Worm (Caenorhabditis elegans) whole organism, L1 larva: ENCODE results near the gene col-119.

Experiments
- F16B12.6 ChIP-seq: fragments of 150-350 bp; optimal IDR thresholded peaks from 2 replicates; lab custom pipeline; 2014; ENCODE audit warnings: missing biosample characterization, missing genetic modification characterization
- Y116A8C.19 ChIP-seq: sonication (generic microtip); optimal IDR thresholded peaks from 2 replicates; lab custom pipeline; 2016; ENCODE audit warnings: missing compliant biosample characterization, missing genetic modification characterization, borderline replicate concordance
- aly-2 ChIP-seq: fragments of 150-350 bp; optimal IDR thresholded peaks from 2 replicates; lab custom pipeline; 2014; ENCODE audit warnings: missing biosample characterization, missing genetic modification characterization
- ceh-8 ChIP-seq: fragments of 200-800 bp; sonication (Bioruptor generic); optimal IDR thresholded peaks from 2 replicates; lab custom pipeline; 2018; ENCODE audit warnings: mild to moderate bottlenecking, missing genetic modification characterization, moderate library complexity, missing compliant biosample characterization
- ceh-90 ChIP-seq: sonication (generic microtip); optimal IDR thresholded peaks from 2 replicates; lab custom pipeline; 2016; ENCODE audit warnings: missing genetic modification characterization, missing compliant biosample characterization
- dpl-1 ChIP-seq, 3 experiments: fragments of 150-350 bp in 2 of 3; sonication (generic microtip) in 1 of 3; optimal IDR thresholded peaks; 2 replicates each; lab custom pipeline; 2014 to 2017; ENCODE audit warnings: missing biosample characterization in 3 of 3, missing genetic modification characterization in 3 of 3, missing genetic modification reagents in 3 of 3
- dsc-1 ChIP-seq: sonication (generic microtip); optimal IDR thresholded peaks from 2 replicates; lab custom pipeline; 2016; ENCODE audit warnings: mild to moderate bottlenecking, missing genetic modification characterization, missing compliant biosample characterization
- efl-1 ChIP-seq, 4 experiments: fragments of 150-350 bp; optimal IDR thresholded peaks in 3 of 4; peaks in 1 of 4; 1 replicate in 1 of 4; 2 replicates in 3 of 4; lab custom pipeline; 2014; ENCODE audit warnings: missing biosample characterization in 2 of 4, missing genetic modification characterization in 2 of 4, missing genetic modification reagents in 2 of 4
- efl-3 ChIP-seq: fragments of 200-800 bp; sonication (Bioruptor generic); optimal IDR thresholded peaks from 2 replicates; lab custom pipeline; 2018; ENCODE audit warnings: mild to moderate bottlenecking, missing genetic modification characterization, missing compliant biosample characterization
- egl-13 ChIP-seq: sonication (generic microtip); optimal IDR thresholded peaks from 2 replicates; lab custom pipeline; 2016; ENCODE audit warnings: missing genotype, missing genetic modification reagents, missing genetic modification characterization, missing compliant biosample characterization
- fkh-10 ChIP-seq: sonication (generic microtip); optimal IDR thresholded peaks from 2 replicates; lab custom pipeline; 2017; ENCODE audit warnings: missing biosample characterization, missing genetic modification reagents, missing genetic modification characterization
- fkh-8 ChIP-seq: sonication (generic microtip); optimal IDR thresholded peaks from 2 replicates; lab custom pipeline; 2016; ENCODE audit warnings: mild to moderate bottlenecking, missing genetic modification characterization, missing compliant biosample characterization
- fos-1 ChIP-seq: fragments of 150-350 bp; optimal IDR thresholded peaks from 2 replicates; lab custom pipeline; 2014; ENCODE audit warnings: missing biosample characterization, missing genetic modification characterization
- hpl-2 ChIP-seq: fragments of 150-350 bp; optimal IDR thresholded peaks from 2 replicates; lab custom pipeline; 2014; ENCODE audit warnings: missing biosample characterization, missing genetic modification reagents, missing genetic modification characterization
- irx-1 ChIP-seq: sonication (generic microtip); optimal IDR thresholded peaks from 2 replicates; lab custom pipeline; 2016; ENCODE audit warnings: missing genetic modification characterization, missing compliant biosample characterization
- isw-1 ChIP-seq: fragments of 200-800 bp; sonication (Bioruptor generic); IDR thresholded peaks from 2 replicates; pipeline ENCODE4 v1.3.6; 2022; ENCODE audit warnings: missing genetic modification characterization, missing compliant biosample characterization
- jun-1 ChIP-seq: fragments of 150-350 bp; optimal IDR thresholded peaks from 2 replicates; lab custom pipeline; 2014; ENCODE audit warnings: missing biosample characterization, missing genetic modification reagents, missing genetic modification characterization
- lin-14 ChIP-seq: fragments of 200-800 bp; sonication (Bioruptor generic); optimal IDR thresholded peaks from 2 replicates; lab custom pipeline; 2018; ENCODE audit warnings: mild to moderate bottlenecking, missing genetic modification characterization, moderate library complexity, missing compliant biosample characterization
- lin-15B ChIP-seq: fragments of 150-350 bp; sonication (generic microtip); optimal IDR thresholded peaks from 3 replicates; lab custom pipeline; 2014; ENCODE audit warnings: missing biosample characterization, missing genetic modification characterization
- lin-35 ChIP-seq, 2 experiments: fragments of 150-350 bp; optimal IDR thresholded peaks; 2 replicates each; lab custom pipeline; 2014; ENCODE audit warnings: missing biosample characterization in 2 of 2, missing genetic modification characterization in 2 of 2, missing genetic modification reagents in 2 of 2
- mef-2 ChIP-seq: fragments of 150-350 bp; optimal IDR thresholded peaks from 2 replicates; lab custom pipeline; 2014; ENCODE audit warnings: missing biosample characterization, missing genetic modification characterization
- mep-1 ChIP-seq: fragments of 150-350 bp; optimal IDR thresholded peaks from 2 replicates; lab custom pipeline; 2014; ENCODE audit warnings: missing biosample characterization, missing genetic modification characterization
- nhr-11 ChIP-seq: fragments of 150-350 bp; optimal IDR thresholded peaks from 2 replicates; lab custom pipeline; 2014; ENCODE audit warnings: missing biosample characterization, missing genetic modification characterization
- nhr-20 ChIP-seq: sonication (generic microtip); optimal IDR thresholded peaks from 2 replicates; lab custom pipeline; 2016; ENCODE audit warnings: mild to moderate bottlenecking, missing genetic modification characterization, missing compliant biosample characterization
- nhr-47 ChIP-seq: sonication (generic microtip); optimal IDR thresholded peaks from 2 replicates; lab custom pipeline; 2016; ENCODE audit warnings: mild to moderate bottlenecking, missing genetic modification characterization, moderate library complexity, missing compliant biosample characterization
- nhr-77 ChIP-seq: fragments of 150-350 bp; optimal IDR thresholded peaks from 2 replicates; lab custom pipeline; 2014; ENCODE audit warnings: missing biosample characterization, missing genetic modification characterization
- nhr-85 ChIP-seq: sonication (generic microtip); peaks from one replicate; lab custom pipeline; 2016; ENCODE audit warnings: missing genetic modification characterization, inconsistent platforms, missing compliant biosample characterization
- pag-3 ChIP-seq: sonication (generic microtip); optimal IDR thresholded peaks from 2 replicates; lab custom pipeline; 2017; ENCODE audit warnings: missing genetic modification characterization, mild to moderate bottlenecking, missing compliant biosample characterization, antibody characterized with exemption, borderline replicate concordance; ENCODE audit not compliant: insufficient read depth
- pax-3 ChIP-seq: fragments of 200-800 bp; sonication (Bioruptor generic); optimal IDR thresholded peaks from 2 replicates; lab custom pipeline; 2018; ENCODE audit warnings: mild to moderate bottlenecking, missing genetic modification characterization, moderate library complexity, missing compliant biosample characterization
- rnt-1 ChIP-seq: sonication (generic microtip); optimal IDR thresholded peaks from 2 replicates; lab custom pipeline; 2016; ENCODE audit warnings: mild to moderate bottlenecking, missing genetic modification characterization, moderate library complexity, missing compliant biosample characterization
- sox-4 ChIP-seq: sonication (generic microtip); optimal IDR thresholded peaks from 2 replicates; lab custom pipeline; 2016; ENCODE audit warnings: missing genetic modification characterization, missing compliant biosample characterization
- sptf-1 ChIP-seq: fragments of 150-350 bp; optimal IDR thresholded peaks from 2 replicates; lab custom pipeline; 2014; ENCODE audit warnings: missing biosample characterization, missing genetic modification characterization
- sup-37 ChIP-seq: fragments of 200-800 bp; sonication (Bioruptor generic); optimal IDR thresholded peaks from 2 replicates; lab custom pipeline; 2018; ENCODE audit warnings: mild to moderate bottlenecking, missing genetic modification characterization, missing compliant biosample characterization
- swsn-7 ChIP-seq: sonication (generic microtip); optimal IDR thresholded peaks from 2 replicates; lab custom pipeline; 2016; ENCODE audit warnings: missing genetic modification characterization, missing compliant biosample characterization
- tbx-2 ChIP-seq: sonication (generic microtip); optimal IDR thresholded peaks from 2 replicates; lab custom pipeline; 2016; ENCODE audit warnings: missing genetic modification characterization, missing compliant biosample characterization
- unc-130 ChIP-seq: fragments of 150-350 bp; optimal IDR thresholded peaks from 2 replicates; lab custom pipeline; 2017; ENCODE audit warnings: missing biosample characterization, missing genetic modification characterization, inconsistent platforms
- vab-15 ChIP-seq: sonication (generic microtip); optimal IDR thresholded peaks from 2 replicates; lab custom pipeline; 2017; ENCODE audit warnings: missing genotype, mild to moderate bottlenecking, missing genetic modification characterization, missing compliant biosample characterization
- xbp-1 ChIP-seq: sonication (generic microtip); optimal IDR thresholded peaks from 2 replicates; lab custom pipeline; 2016; ENCODE audit warnings: missing genetic modification characterization, missing compliant biosample characterization
- zag-1 ChIP-seq: fragments of 150-350 bp; optimal IDR thresholded peaks from 2 replicates; lab custom pipeline; 2014; ENCODE audit warnings: missing biosample characterization, missing genetic modification characterization
- zip-4 ChIP-seq: fragments of 200-800 bp; sonication (Bioruptor generic); optimal IDR thresholded peaks from 2 replicates; lab custom pipeline; 2018; ENCODE audit warnings: mild to moderate bottlenecking, missing genetic modification characterization, moderate library complexity, missing compliant biosample characterization

The col-119 gene

DNA sequence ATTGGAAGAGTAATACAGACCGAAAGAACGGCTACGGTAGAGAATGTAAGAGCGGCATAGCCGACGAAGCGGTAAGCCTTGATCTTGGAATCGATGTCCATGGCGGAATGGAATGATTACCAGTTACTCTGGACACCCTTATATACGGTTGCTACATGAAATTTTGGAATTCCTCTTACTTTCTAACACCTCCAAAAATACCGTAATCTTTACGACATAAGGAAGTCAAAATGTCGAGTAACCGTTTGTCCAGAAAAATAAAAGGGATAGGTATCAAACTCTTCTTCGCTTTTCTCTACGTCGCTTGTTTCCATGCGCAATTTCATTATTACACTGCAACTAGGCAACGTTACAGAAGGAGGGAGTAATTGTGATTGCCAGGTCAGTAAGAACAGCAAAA lies at the start of gene col-119:
TSS of gene col-119 (minus strand) at position 101 of the 400 bp plus-strand sequence.
- TF ChIP-seq zag-1 (tag; lab: Kevin White, UChicago) (no peak), fkh-8 (tag; lab: Kevin White, UChicago) (no peak), sox-4 (tag; lab: Kevin White, UChicago) (no peak), swsn-7 (tag; lab: Kevin White, UChicago) (no peak), lin-35 (GFP tag; optimal IDR thresholded peaks at IDR 0.05; lab: Kevin White, UChicago) (no peak), pag-3 (tag; lab: Kevin White, UChicago) (no peak), aly-2 (tag; lab: Kevin White, UChicago) (no peak), lin-14 (GFP tag; lab: Kevin White, UChicago) (no peak), nhr-77 (tag; lab: Kevin White, UChicago) (no peak), mef-2 (tag; lab: Kevin White, UChicago) (no peak)
- TF ChIP-seq, all 84 proteins: peak for 0

DNA sequence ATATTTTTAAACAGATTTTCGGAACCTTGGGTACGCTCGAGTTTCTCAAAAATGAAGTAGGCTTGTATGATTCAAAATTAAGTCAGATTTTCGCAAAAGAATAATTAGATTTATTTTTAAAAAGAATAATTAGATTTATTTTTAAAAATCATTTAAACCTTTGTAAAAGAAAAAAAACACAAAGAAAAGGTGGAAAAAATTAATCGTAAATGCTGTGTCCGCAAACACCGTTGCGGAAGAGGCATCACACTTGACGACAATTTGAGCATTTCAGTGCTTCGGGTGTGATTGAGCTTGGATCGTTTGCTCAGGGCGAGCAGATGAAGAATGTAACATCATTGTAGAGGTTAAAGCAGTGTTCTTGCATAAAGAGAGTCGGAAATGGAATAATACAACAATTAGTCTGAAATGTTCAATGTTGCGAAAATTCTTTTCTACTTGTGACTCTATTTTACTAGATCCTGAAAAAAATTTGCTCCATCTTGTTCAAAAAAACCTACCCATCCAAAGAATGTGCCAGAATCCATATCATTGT lies 41.7 kb upstream of the col-119 start:
- TF ChIP-seq egl-13 (tag; lab: Kevin White, UChicago): no peak
- TF ChIP-seq pax-3: no peak
- no peak for TF ChIP-seq isw-1 (GFP tag; lab: Robert Waterston, UW)
- no peak for TF ChIP-seq nhr-20 (tag; lab: Kevin White, UChicago)
- no peak for TF ChIP-seq ceh-8 (GFP tag; lab: Kevin White, UChicago)
- peak in 1 of 2 experiments; percentile 3 for TF ChIP-seq lin-35 (GFP tag; optimal IDR thresholded peaks at IDR 0.05; lab: Kevin White, UChicago)
- peak; percentile 66 for TF ChIP-seq nhr-85 (tag; lab: Kevin White, UChicago)
- TF ChIP-seq zag-1 (tag; lab: Kevin White, UChicago): no peak
- no peak for TF ChIP-seq nhr-47 (tag; lab: Kevin White, UChicago)
- TF ChIP-seq unc-130 (tag; lab: Kevin White, UChicago): no peak
- peak; percentile 24 for TF ChIP-seq rnt-1
- no peak for TF ChIP-seq efl-3 (GFP tag; lab: Kevin White, UChicago)
- TF ChIP-seq zip-4: no peak
- peak in 2 of 3 experiments; percentile 16 to 49 for TF ChIP-seq dpl-1 (GFP tag; optimal IDR thresholded peaks at IDR 0.05; lab: Kevin White, UChicago)
- TF ChIP-seq swsn-7 (tag; lab: Kevin White, UChicago): peak; percentile 10
- no peak for TF ChIP-seq fos-1 (tag; lab: Kevin White, UChicago)
- peak; percentile 3 for TF ChIP-seq xbp-1 (tag; lab: Kevin White, UChicago)
- peak; percentile 61 for TF ChIP-seq mep-1 (tag; lab: Kevin White, UChicago)
- no peak for TF ChIP-seq fkh-8 (tag; lab: Kevin White, UChicago)
- no peak for TF ChIP-seq nhr-11 (tag; lab: Kevin White, UChicago)
- no peak for TF ChIP-seq irx-1
- no peak for TF ChIP-seq vab-15 (tag; lab: Kevin White, UChicago)
- TF ChIP-seq F16B12.6: peak; percentile 85
- peak; percentile 40 to 51 for TF ChIP-seq efl-1 (optimal IDR thresholded peaks at IDR 0.05; lab: Kevin White, UChicago)
- peak; percentile 44 to 58 for TF ChIP-seq efl-1 (GFP tag; optimal IDR thresholded peaks at IDR 0.05 in 1 of 2; lab: Kevin White, UChicago)
- TF ChIP-seq hpl-2: no peak
- TF ChIP-seq sup-37: no peak
- TF ChIP-seq, all 84 proteins: peak for 9

DNA sequence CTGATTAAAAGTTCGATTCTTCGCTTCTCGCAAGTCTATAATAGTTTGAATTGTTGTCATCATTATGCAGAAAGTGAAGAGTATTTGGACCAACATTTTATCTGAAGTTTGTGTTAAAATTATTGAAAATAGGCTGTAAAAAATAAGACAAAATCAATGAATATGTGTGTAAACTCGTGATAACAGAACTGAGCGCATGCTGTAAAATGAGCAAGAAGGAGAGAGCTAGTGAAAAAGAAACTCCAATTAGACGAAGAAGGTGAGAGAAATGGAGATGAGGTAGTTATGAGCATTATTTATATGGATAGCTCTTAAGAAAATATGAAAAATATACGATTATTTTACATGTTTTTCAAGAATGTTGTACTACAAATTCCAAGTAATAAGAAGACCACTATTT lies 41.2 kb upstream of the col-119 start, which contains the start of gene C53D6.4:
TSS of gene C53D6.4 (minus strand) at position 101 of the 400 bp plus-strand sequence.
- TF ChIP-seq aly-2 (tag; lab: Kevin White, UChicago) (no peak), jun-1 (tag; lab: Kevin White, UChicago) (no peak), nhr-85 (tag; lab: Kevin White, UChicago) (no peak), sptf-1 (tag; lab: Kevin White, UChicago) (no peak), nhr-47 (tag; lab: Kevin White, UChicago) (no peak), fkh-10 (GFP tag; lab: Kevin White, UChicago) (no peak), nhr-77 (tag; lab: Kevin White, UChicago) (no peak), Y116A8C.19 (tag; lab: Kevin White, UChicago) (no peak), swsn-7 (tag; lab: Kevin White, UChicago) (no peak), isw-1 (GFP tag; lab: Robert Waterston, UW) (no peak), pax-3 (no peak), dsc-1 (no peak), ceh-90 (tag; lab: Kevin White, UChicago) (no peak), tbx-2 (tag; lab: Kevin White, UChicago) (no peak), unc-130 (tag; lab: Kevin White, UChicago) (no peak), lin-15B (no peak)
- TF ChIP-seq, all 84 proteins: peak for 0
